Worm (Caenorhabditis elegans) whole organism, L1 larva: ENCODE measurements around the gene gcs-1.
A peak's percentile ranks its signal among the peaks of the same experiment; 100 is the strongest.

ENCODE experiments used
- F16B12.6 ChIP-seq: fragments of 150-350 bp; optimal IDR thresholded peaks from 2 replicates; lab custom pipeline; 2014; ENCODE audit warnings: missing biosample characterization, missing genetic modification characterization
- Y116A8C.19 ChIP-seq: sonication (generic microtip); optimal IDR thresholded peaks from 2 replicates; lab custom pipeline; 2016; ENCODE audit warnings: missing compliant biosample characterization, missing genetic modification characterization, borderline replicate concordance
- aha-1 ChIP-seq: fragments of 150-350 bp; optimal IDR thresholded peaks from 2 replicates; lab custom pipeline; 2014; ENCODE audit warnings: missing biosample characterization, missing genetic modification characterization
- alr-1 ChIP-seq: fragments of 200-800 bp; sonication (Bioruptor generic); optimal IDR thresholded peaks from 2 replicates; lab custom pipeline; 2018; ENCODE audit warnings: borderline replicate concordance, mild to moderate bottlenecking, missing genetic modification characterization, missing compliant biosample characterization
- aly-2 ChIP-seq: fragments of 150-350 bp; optimal IDR thresholded peaks from 2 replicates; lab custom pipeline; 2014; ENCODE audit warnings: missing biosample characterization, missing genetic modification characterization
- blmp-1 ChIP-seq: fragments of 150-350 bp; optimal IDR thresholded peaks from 2 replicates; lab custom pipeline; 2014; ENCODE audit warnings: missing biosample characterization, missing genetic modification characterization
- efl-1 ChIP-seq, 4 experiments: fragments of 150-350 bp; optimal IDR thresholded peaks in 3 of 4; peaks in 1 of 4; 1 replicate in 1 of 4; 2 replicates in 3 of 4; lab custom pipeline; 2014; ENCODE audit warnings: missing biosample characterization in 2 of 4, missing genetic modification characterization in 2 of 4, missing genetic modification reagents in 2 of 4
- efl-3 ChIP-seq: fragments of 200-800 bp; sonication (Bioruptor generic); optimal IDR thresholded peaks from 2 replicates; lab custom pipeline; 2018; ENCODE audit warnings: mild to moderate bottlenecking, missing genetic modification characterization, missing compliant biosample characterization
- egl-27 ChIP-seq, 2 experiments: fragments of 150-350 bp in 1 of 2; sonication (generic microtip); optimal IDR thresholded peaks; 3 replicates each; lab custom pipeline; 2017 to 2018; ENCODE audit warnings: missing biosample characterization in 2 of 2, missing genetic modification characterization in 2 of 2, missing genetic modification reagents in 2 of 2
- elt-2 ChIP-seq: sonication (generic microtip); optimal IDR thresholded peaks from 2 replicates; lab custom pipeline; 2016; ENCODE audit warnings: missing genetic modification characterization, mild to moderate bottlenecking, inconsistent platforms, missing compliant biosample characterization, missing genetic modification reagents
- fkh-10 ChIP-seq: sonication (generic microtip); optimal IDR thresholded peaks from 2 replicates; lab custom pipeline; 2017; ENCODE audit warnings: missing biosample characterization, missing genetic modification reagents, missing genetic modification characterization
- fkh-4 ChIP-seq: sonication (generic microtip); optimal IDR thresholded peaks from 2 replicates; lab custom pipeline; 2016; ENCODE audit warnings: missing compliant biosample characterization, missing genetic modification characterization, borderline replicate concordance
- fkh-8 ChIP-seq: sonication (generic microtip); optimal IDR thresholded peaks from 2 replicates; lab custom pipeline; 2016; ENCODE audit warnings: mild to moderate bottlenecking, missing genetic modification characterization, missing compliant biosample characterization
- grh-1 ChIP-seq: fragments of 200-800 bp; sonication (Bioruptor generic); IDR thresholded peaks from 2 replicates; pipeline ENCODE4 v1.3.6; 2022; ENCODE audit warnings: missing genetic modification reagents, missing genetic modification characterization, missing compliant biosample characterization
- hlh-4 ChIP-seq: sonication (generic microtip); optimal IDR thresholded peaks from 2 replicates; lab custom pipeline; 2016; ENCODE audit warnings: mild to moderate bottlenecking, missing genetic modification characterization, missing compliant biosample characterization
- hpl-2 ChIP-seq: fragments of 150-350 bp; optimal IDR thresholded peaks from 2 replicates; lab custom pipeline; 2014; ENCODE audit warnings: missing biosample characterization, missing genetic modification reagents, missing genetic modification characterization
- irx-1 ChIP-seq: sonication (generic microtip); optimal IDR thresholded peaks from 2 replicates; lab custom pipeline; 2016; ENCODE audit warnings: missing genetic modification characterization, missing compliant biosample characterization
- isw-1 ChIP-seq: fragments of 200-800 bp; sonication (Bioruptor generic); IDR thresholded peaks from 2 replicates; pipeline ENCODE4 v1.3.6; 2022; ENCODE audit warnings: missing genetic modification characterization, missing compliant biosample characterization
- lin-13 ChIP-seq: fragments of 150-350 bp; optimal IDR thresholded peaks from 2 replicates; lab custom pipeline; 2014; ENCODE audit warnings: missing biosample characterization, missing genetic modification reagents, missing genetic modification characterization
- lin-14 ChIP-seq: fragments of 200-800 bp; sonication (Bioruptor generic); optimal IDR thresholded peaks from 2 replicates; lab custom pipeline; 2018; ENCODE audit warnings: mild to moderate bottlenecking, missing genetic modification characterization, moderate library complexity, missing compliant biosample characterization
- lin-35 ChIP-seq, 2 experiments: fragments of 150-350 bp; optimal IDR thresholded peaks; 2 replicates each; lab custom pipeline; 2014; ENCODE audit warnings: missing biosample characterization in 2 of 2, missing genetic modification characterization in 2 of 2, missing genetic modification reagents in 2 of 2
- lir-3 ChIP-seq: sonication (generic microtip); optimal IDR thresholded peaks from 2 replicates; lab custom pipeline; 2016; ENCODE audit warnings: mild to moderate bottlenecking, missing genetic modification characterization, moderate library complexity, missing compliant biosample characterization; ENCODE audit not compliant: poor library complexity
- mab-9 ChIP-seq: fragments of 200-800 bp; sonication (Bioruptor generic); IDR thresholded peaks from 2 replicates; pipeline ENCODE4 v1.3.6; 2022; ENCODE audit warnings: missing genetic modification reagents, missing genetic modification characterization, missing compliant biosample characterization
- mdl-1 ChIP-seq, 2 experiments: fragments of 150-350 bp; optimal IDR thresholded peaks; 2 replicates each; lab custom pipeline; 2014 to 2017; ENCODE audit warnings: missing biosample characterization in 2 of 2, missing genetic modification characterization in 2 of 2, inconsistent platforms in 1 of 2
- mep-1 ChIP-seq: fragments of 150-350 bp; optimal IDR thresholded peaks from 2 replicates; lab custom pipeline; 2014; ENCODE audit warnings: missing biosample characterization, missing genetic modification characterization
- nhr-237 ChIP-seq: fragments of 150-350 bp; optimal IDR thresholded peaks from 2 replicates; lab custom pipeline; 2014; ENCODE audit warnings: missing biosample characterization, missing genetic modification characterization
- nhr-47 ChIP-seq: sonication (generic microtip); optimal IDR thresholded peaks from 2 replicates; lab custom pipeline; 2016; ENCODE audit warnings: mild to moderate bottlenecking, missing genetic modification characterization, moderate library complexity, missing compliant biosample characterization
- nhr-71 ChIP-seq: sonication (generic microtip); optimal IDR thresholded peaks from 2 replicates; lab custom pipeline; 2016; ENCODE audit warnings: mild to moderate bottlenecking, missing genetic modification characterization, moderate library complexity, missing compliant biosample characterization
- nhr-85 ChIP-seq: sonication (generic microtip); peaks from one replicate; lab custom pipeline; 2016; ENCODE audit warnings: missing genetic modification characterization, inconsistent platforms, missing compliant biosample characterization
- pax-3 ChIP-seq: fragments of 200-800 bp; sonication (Bioruptor generic); optimal IDR thresholded peaks from 2 replicates; lab custom pipeline; 2018; ENCODE audit warnings: mild to moderate bottlenecking, missing genetic modification characterization, moderate library complexity, missing compliant biosample characterization
- pqm-1 ChIP-seq: sonication (generic microtip); optimal IDR thresholded peaks from 3 replicates; lab custom pipeline; 2017; ENCODE audit warnings: missing biosample characterization, missing genetic modification characterization
- rnt-1 ChIP-seq: sonication (generic microtip); optimal IDR thresholded peaks from 2 replicates; lab custom pipeline; 2016; ENCODE audit warnings: mild to moderate bottlenecking, missing genetic modification characterization, moderate library complexity, missing compliant biosample characterization
- snu-23 ChIP-seq: sonication (generic microtip); optimal IDR thresholded peaks from 2 replicates; lab custom pipeline; 2016; ENCODE audit warnings: missing genetic modification characterization, missing compliant biosample characterization
- sptf-1 ChIP-seq: fragments of 150-350 bp; optimal IDR thresholded peaks from 2 replicates; lab custom pipeline; 2014; ENCODE audit warnings: missing biosample characterization, missing genetic modification characterization
- sup-37 ChIP-seq: fragments of 200-800 bp; sonication (Bioruptor generic); optimal IDR thresholded peaks from 2 replicates; lab custom pipeline; 2018; ENCODE audit warnings: mild to moderate bottlenecking, missing genetic modification characterization, missing compliant biosample characterization
- swsn-7 ChIP-seq: sonication (generic microtip); optimal IDR thresholded peaks from 2 replicates; lab custom pipeline; 2016; ENCODE audit warnings: missing genetic modification characterization, missing compliant biosample characterization
- unc-130 ChIP-seq: fragments of 150-350 bp; optimal IDR thresholded peaks from 2 replicates; lab custom pipeline; 2017; ENCODE audit warnings: missing biosample characterization, missing genetic modification characterization, inconsistent platforms
- unc-62 ChIP-seq: fragments of 150-350 bp; optimal IDR thresholded peaks from 2 replicates; lab custom pipeline; 2014; ENCODE audit warnings: missing biosample characterization, missing genetic modification reagents, missing genetic modification characterization
- unc-86 ChIP-seq: sonication (generic microtip); optimal IDR thresholded peaks from 2 replicates; lab custom pipeline; 2016; ENCODE audit warnings: missing genetic modification characterization, missing compliant biosample characterization
- unc-98 ChIP-seq: fragments of 200-800 bp; sonication (Bioruptor generic); IDR thresholded peaks from 2 replicates; pipeline ENCODE4 v1.3.6; 2022; ENCODE audit warnings: missing genetic modification characterization, missing compliant biosample characterization
- zag-1 ChIP-seq: fragments of 150-350 bp; optimal IDR thresholded peaks from 2 replicates; lab custom pipeline; 2014; ENCODE audit warnings: missing biosample characterization, missing genetic modification characterization

The gcs-1 gene

DNA sequence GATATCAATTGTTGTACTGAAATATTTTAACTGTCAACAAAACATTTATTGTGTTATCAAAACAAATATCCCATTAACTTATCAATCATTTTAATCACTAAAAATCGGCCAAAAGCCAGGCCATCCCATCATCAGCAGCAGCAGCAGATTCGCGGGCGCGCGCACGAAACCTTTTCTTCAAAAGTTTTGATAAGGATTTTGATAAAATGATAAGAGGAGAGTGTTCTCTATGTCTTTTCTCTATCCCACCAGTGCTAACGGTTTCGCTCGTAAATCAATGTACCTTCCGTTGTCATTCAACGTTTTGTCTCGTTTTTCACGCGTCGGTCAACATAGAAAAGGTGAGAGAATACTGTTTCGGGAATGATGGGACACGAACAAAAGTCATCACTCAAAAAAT, 10.0 kb downstream of the gcs-1 start (continued):
- TF ChIP-seq sup-37 (GFP tag; lab: Kevin White, UChicago): no peak
- TF ChIP-seq snu-23 (GFP tag; lab: Kevin White, UChicago): peak; percentile 11
- no peak for TF ChIP-seq sptf-1 (tag; lab: Kevin White, UChicago)
- TF ChIP-seq alr-1 (tag; lab: Kevin White, UChicago): no peak
- TF ChIP-seq Y116A8C.19: no peak
- TF ChIP-seq nhr-47: no peak
- no peak for TF ChIP-seq pqm-1
- TF ChIP-seq lir-3 (tag; lab: Kevin White, UChicago): no peak
- no peak for TF ChIP-seq mdl-1 (tag; optimal IDR thresholded peaks at IDR 0.05; lab: Kevin White, UChicago)
- no peak for TF ChIP-seq efl-3 (GFP tag; lab: Kevin White, UChicago)
- TF ChIP-seq isw-1 (GFP tag; lab: Robert Waterston, UW): no peak
- TF ChIP-seq fkh-10: no peak
- TF ChIP-seq aly-2 (tag; lab: Kevin White, UChicago): no peak
- TF ChIP-seq aha-1: no peak
- TF ChIP-seq zag-1 (tag; lab: Kevin White, UChicago): no peak
- TF ChIP-seq lin-35 (GFP tag; optimal IDR thresholded peaks at IDR 0.05; lab: Kevin White, UChicago): no peak
- TF ChIP-seq unc-62 (GFP tag; lab: Kevin White, UChicago): no peak
- TF ChIP-seq nhr-71 (tag; lab: Kevin White, UChicago): peak; percentile 34
- TF ChIP-seq unc-98 (GFP tag; lab: Robert Waterston, UW): no peak
- no peak for TF ChIP-seq hlh-4
- TF ChIP-seq nhr-237 (tag; lab: Kevin White, UChicago): no peak
- TF ChIP-seq egl-27 (tag; optimal IDR thresholded peaks at IDR 0.05; lab: Kevin White, UChicago): no peak
- no peak for TF ChIP-seq lin-13
- TF ChIP-seq hpl-2 (GFP tag; lab: Kevin White, UChicago): no peak
- no peak for TF ChIP-seq unc-86 (tag; lab: Kevin White, UChicago)
- no peak for TF ChIP-seq swsn-7 (tag; lab: Kevin White, UChicago)

- no peak for TF ChIP-seq F16B12.6 (tag; lab: Kevin White, UChicago)
- TF ChIP-seq fkh-8 (tag; lab: Kevin White, UChicago): no peak
- TF ChIP-seq blmp-1 (tag; lab: Kevin White, UChicago): peak; percentile 11
- peak; percentile 20 for TF ChIP-seq rnt-1 (tag; lab: Kevin White, UChicago)
- peak; percentile 82 for TF ChIP-seq nhr-85
- peak; percentile 21 for TF ChIP-seq lin-14
- TF ChIP-seq, all 84 proteins: peak for 4
Measured at ce11 chrII:9026348-9026747, 11.8 kb downstream of the gcs-1 start.

DNA sequence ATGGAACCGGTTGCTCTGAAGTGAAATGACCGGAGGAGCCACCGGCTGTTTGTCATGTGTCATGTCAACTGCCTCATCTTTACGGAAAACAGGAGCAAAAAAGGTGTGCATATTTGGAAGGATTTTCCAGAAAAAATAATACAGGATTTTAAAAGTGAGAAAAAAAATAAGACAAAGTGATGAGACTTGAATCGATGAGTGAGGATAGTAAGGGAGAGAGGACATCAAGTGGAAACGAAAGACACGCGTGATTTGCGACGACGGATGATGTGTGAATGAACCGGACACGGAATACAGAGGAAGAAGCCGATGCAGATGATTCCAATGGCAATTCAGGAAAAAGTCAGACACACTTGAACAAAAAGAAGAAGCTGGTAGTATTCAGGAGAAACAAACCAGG, 13.8 kb downstream of the gcs-1 start:
- TF ChIP-seq mep-1 (tag; lab: Kevin White, UChicago): no peak
- no peak for TF ChIP-seq unc-130 (tag; lab: Kevin White, UChicago)
- no peak for TF ChIP-seq pax-3
- TF ChIP-seq sup-37 (GFP tag; lab: Kevin White, UChicago): no peak

ce11 chrII:9021625-9022024, 16.5 kb downstream of the gcs-1 start:
- TF ChIP-seq irx-1: peak; percentile 1
- no peak for TF ChIP-seq sptf-1 (tag; lab: Kevin White, UChicago)
- TF ChIP-seq egl-27 (tag; optimal IDR thresholded peaks at IDR 0.05; lab: Kevin White, UChicago): no peak
- TF ChIP-seq fkh-4 (tag; lab: Kevin White, UChicago): no peak
- no peak for TF ChIP-seq pqm-1
- TF ChIP-seq mab-9: no peak
- no peak for TF ChIP-seq grh-1 (GFP tag; lab: Robert Waterston, UW)
- TF ChIP-seq elt-2: no peak
- TF ChIP-seq sup-37 (GFP tag; lab: Kevin White, UChicago): no peak
- peak; percentile 11 for TF ChIP-seq blmp-1 (tag; lab: Kevin White, UChicago)
- TF ChIP-seq efl-1 (optimal IDR thresholded peaks at IDR 0.05; lab: Kevin White, UChicago): no peak
- peak in 1 of 2 experiments; percentile 10 for TF ChIP-seq efl-1 (GFP tag; optimal IDR thresholded peaks at IDR 0.05 in 1 of 2; lab: Kevin White, UChicago)
